Worm (Caenorhabditis elegans): ENCODE data around the gene zmp-4.
A peak's percentile ranks its signal among the peaks of the same experiment; 100 is the strongest.

zmp-4 gene

DNA sequence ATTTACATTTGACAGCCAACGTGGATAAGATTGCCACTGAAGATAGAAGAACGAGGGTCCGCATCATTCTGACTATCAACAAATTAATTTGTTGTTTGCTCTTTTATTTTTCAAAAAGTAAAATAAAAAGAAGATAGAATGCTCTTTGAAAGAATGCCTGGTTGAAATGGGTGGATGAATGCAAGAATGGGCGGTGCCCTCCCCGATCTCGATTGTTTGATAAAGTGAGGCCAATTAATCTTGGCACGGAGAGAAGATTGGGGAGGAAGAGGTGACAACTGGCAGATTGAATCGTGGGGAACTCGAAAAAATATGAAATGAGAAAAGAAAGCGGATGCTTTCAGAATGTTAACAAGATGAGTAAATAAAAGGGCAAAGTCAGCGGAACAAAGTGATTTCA, 50.0 kb downstream of the zmp-4 start, which contains the start of gene ZC412.3:
Gene ZC412.3, minus strand, starts transcription at position 183 of the 400 bp plus-strand sequence.
- TF ChIP-seq C34B4.2 (tag; optimal IDR thresholded peaks at IDR 0.05) (no peak), fkh-10 (GFP tag; optimal IDR thresholded peaks at IDR 0.05) (no peak), lin-35 (GFP tag; optimal IDR thresholded peaks at IDR 0.05) (no peak), nhr-71 (tag; optimal IDR thresholded peaks at IDR 0.05) (no peak), jun-1 (tag; optimal IDR thresholded peaks at IDR 0.05) (no peak), ztf-4 (tag; optimal IDR thresholded peaks at IDR 0.05) (no peak), blmp-1 (tag; optimal IDR thresholded peaks at IDR 0.05) (no peak), tlp-1 (tag; optimal IDR thresholded peaks at IDR 0.05) (no peak), efl-3 (GFP tag; optimal IDR thresholded peaks at IDR 0.05) (no peak), lin-15B (tag; optimal IDR thresholded peaks at IDR 0.05) (no peak), unc-62 (GFP tag; optimal IDR thresholded peaks at IDR 0.05) (no peak), tbx-2 (tag; optimal IDR thresholded peaks at IDR 0.05) (no peak), nhr-47 (tag; optimal IDR thresholded peaks at IDR 0.05) (no peak), mep-1 (tag; optimal IDR thresholded peaks at IDR 0.05) (peak; percentile 11), dpl-1 (GFP tag; optimal IDR thresholded peaks at IDR 0.05) (no peak), pag-3 (tag; optimal IDR thresholded peaks at IDR 0.05; ENCODE audit: borderline replicate concordance, insufficient read depth) (peak; percentile 88), nhr-28 (tag; optimal IDR thresholded peaks at IDR 0.05) (no peak), rnt-1 (tag; optimal IDR thresholded peaks at IDR 0.05) (peak; percentile 72), egl-13 (tag; optimal IDR thresholded peaks at IDR 0.05) (no peak), hlh-4 (tag; optimal IDR thresholded peaks at IDR 0.05) (no peak), elt-2 (tag; optimal IDR thresholded peaks at IDR 0.05) (no peak), ets-5 (GFP tag; IDR thresholded peaks at IDR 0.05) (no peak), aly-2 (tag; optimal IDR thresholded peaks at IDR 0.05) (no peak), vab-15 (tag; optimal IDR thresholded peaks at IDR 0.05) (peak; percentile 3), lin-13 (GFP tag; optimal IDR thresholded peaks at IDR 0.05) (no peak), nhr-12 (tag; optimal IDR thresholded peaks at IDR 0.05) (no peak), pax-3 (tag; optimal IDR thresholded peaks at IDR 0.05) (no peak), mef-2 (tag; optimal IDR thresholded peaks at IDR 0.05) (no peak), C16A3.4 (tag; optimal IDR thresholded peaks at IDR 0.05) (no peak), swsn-7 (tag; optimal IDR thresholded peaks at IDR 0.05) (no peak), efl-1 (optimal IDR thresholded peaks at IDR 0.05) (no peak), efl-1 (GFP tag; optimal IDR thresholded peaks at IDR 0.05 in 1 of 2) (no peak), lin-14 (GFP tag; optimal IDR thresholded peaks at IDR 0.05) (peak; percentile 77), unc-86 (tag; optimal IDR thresholded peaks at IDR 0.05) (no peak), unc-130 (tag; optimal IDR thresholded peaks at IDR 0.05) (peak; percentile 56), nhr-90 (tag; optimal IDR thresholded peaks at IDR 0.05; ENCODE audit: poor library complexity) (no peak), fos-1 (tag; optimal IDR thresholded peaks at IDR 0.05) (no peak), grh-1 (GFP tag; IDR thresholded peaks at IDR 0.05) (no peak), alr-1 (tag; optimal IDR thresholded peaks at IDR 0.05; ENCODE audit: borderline replicate concordance) (no peak), snu-23 (GFP tag; optimal IDR thresholded peaks at IDR 0.05) (peak; percentile 23), lin-39 (tag; optimal IDR thresholded peaks at IDR 0.05) (peak; percentile 53)

- TF ChIP-seq egl-13 (tag; optimal IDR thresholded peaks at IDR 0.05) (no peak), aha-1 (tag; optimal IDR thresholded peaks at IDR 0.05) (no peak), elt-3 (tag; optimal IDR thresholded peaks at IDR 0.05) (no peak), sox-4 (tag; optimal IDR thresholded peaks at IDR 0.05) (no peak), vab-15 (tag; optimal IDR thresholded peaks at IDR 0.05) (no peak), jun-1 (tag; optimal IDR thresholded peaks at IDR 0.05) (no peak), unc-86 (tag; optimal IDR thresholded peaks at IDR 0.05) (no peak), lin-15B (tag; optimal IDR thresholded peaks at IDR 0.05) (no peak), nhr-20 (tag; optimal IDR thresholded peaks at IDR 0.05) (no peak), pax-3 (tag; optimal IDR thresholded peaks at IDR 0.05) (no peak), grh-1 (GFP tag; IDR thresholded peaks at IDR 0.05) (no peak), nhr-47 (tag; optimal IDR thresholded peaks at IDR 0.05) (no peak), nhr-12 (tag; optimal IDR thresholded peaks at IDR 0.05) (no peak), nhr-85 (tag) (no peak), isw-1 (GFP tag; IDR thresholded peaks at IDR 0.05) (no peak), mef-2 (tag; optimal IDR thresholded peaks at IDR 0.05) (no peak), nhr-77 (tag; optimal IDR thresholded peaks at IDR 0.05) (no peak), unc-130 (tag; optimal IDR thresholded peaks at IDR 0.05) (no peak), fos-1 (tag; optimal IDR thresholded peaks at IDR 0.05) (no peak), mdl-1 (tag; optimal IDR thresholded peaks at IDR 0.05) (no peak)
These were observed 53.2 kb downstream of the zmp-4 start, which contains the start of gene gcy-14 for ce11 chrV:14868181-14868580. gcy-14 (minus strand) TSS chrV:14868281.

Measured in whole organism, L1 larva.